Worm (Caenorhabditis elegans) whole organism, L4 larva: ENCODE results near the gene C06B3.6.

ENCODE experiments used
- F49E8.2 ChIP-seq: sonication (generic microtip); optimal IDR thresholded peaks from 2 replicates; lab custom pipeline; 2016; ENCODE audit warnings: missing compliant biosample characterization, mild to moderate bottlenecking, missing genetic modification characterization, borderline replicate concordance
- arid-1 ChIP-seq: fragments of 200-800 bp; sonication (Bioruptor generic); conservative IDR thresholded peaks from 2 replicates; pipeline ENCODE4 v1.3.6; 2022; ENCODE audit warnings: missing genetic modification reagents, missing genetic modification characterization, missing compliant biosample characterization
- ceh-82 ChIP-seq: sonication (generic microtip); optimal IDR thresholded peaks from 2 replicates; lab custom pipeline; 2017; ENCODE audit warnings: missing biosample characterization, missing genetic modification characterization
- daf-8 ChIP-seq: fragments of 200-800 bp; sonication (Bioruptor generic); IDR thresholded peaks from 2 replicates; pipeline ENCODE4 v1.3.6; 2022; ENCODE audit warnings: missing genetic modification characterization, missing compliant biosample characterization
- hlh-30 ChIP-seq: sonication (generic microtip); optimal IDR thresholded peaks from 2 replicates; lab custom pipeline; 2017; ENCODE audit warnings: antibody characterized with exemption, mild to moderate bottlenecking, missing genetic modification characterization, missing compliant biosample characterization; ENCODE audit not compliant: insufficient read depth
- mdt-29 ChIP-seq: fragments of 200-800 bp; sonication (Bioruptor generic); IDR thresholded peaks from 2 replicates; pipeline ENCODE4 v1.3.6; 2022; ENCODE audit warnings: missing genetic modification reagents, missing genetic modification characterization, missing compliant biosample characterization
- nhr-11 ChIP-seq: fragments of 150-350 bp; optimal IDR thresholded peaks from 2 replicates; lab custom pipeline; 2014; ENCODE audit warnings: missing biosample characterization, missing genetic modification characterization
- nhr-28 ChIP-seq: fragments of 150-350 bp; optimal IDR thresholded peaks from 2 replicates; lab custom pipeline; 2014; ENCODE audit warnings: missing biosample characterization, missing genetic modification characterization
- nhr-77 ChIP-seq: fragments of 150-350 bp; optimal IDR thresholded peaks from 2 replicates; lab custom pipeline; 2014; ENCODE audit warnings: missing biosample characterization, missing genetic modification characterization
- snpc-4 ChIP-seq: fragments of 150-350 bp; optimal IDR thresholded peaks from 2 replicates; lab custom pipeline; 2014; ENCODE audit warnings: missing biosample characterization, missing genetic modification characterization
- ztf-11 ChIP-seq: fragments of 150-350 bp; optimal IDR thresholded peaks from 2 replicates; lab custom pipeline; 2014; ENCODE audit warnings: missing biosample characterization, missing genetic modification characterization

DNA sequence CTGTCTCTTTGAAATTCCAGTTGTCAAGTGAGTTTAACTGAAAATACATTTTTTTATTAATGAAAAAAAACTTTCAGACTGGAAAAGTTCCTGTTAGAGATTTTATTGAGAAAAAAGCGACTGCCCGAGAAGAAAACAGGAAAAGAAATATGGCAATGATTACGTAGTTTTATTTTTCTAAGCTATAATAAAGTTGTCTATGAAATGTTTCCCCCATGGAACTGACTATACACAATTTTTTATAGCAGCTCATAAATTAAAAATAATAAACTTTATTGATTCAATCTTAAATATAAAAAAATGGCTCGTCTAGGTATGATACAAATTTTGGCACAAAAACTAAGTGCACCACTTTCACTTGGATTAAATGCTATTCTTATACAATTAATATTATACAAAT is 6.3 kb downstream of the C06B3.6 start, which contains the start of gene C06B3.1:
- TF ChIP-seq ceh-82 = no peak
- no peak for TF ChIP-seq daf-8 (GFP tag; lab: Robert Waterston, UW)
- no peak for TF ChIP-seq nhr-77
- no peak for TF ChIP-seq ztf-11 (tag; lab: Kevin White, UChicago)
- no peak for TF ChIP-seq arid-1
- TF ChIP-seq mdt-29 (GFP tag; lab: Robert Waterston, UW) = no peak
- TF ChIP-seq F49E8.2 (tag; lab: Kevin White, UChicago) = no peak
- TF ChIP-seq hlh-30 (tag; lab: Kevin White, UChicago) = no peak
- no peak for TF ChIP-seq snpc-4 (tag; lab: Kevin White, UChicago)
- no peak for TF ChIP-seq nhr-11 (tag; lab: Kevin White, UChicago)
- TF ChIP-seq nhr-28 (tag; lab: Kevin White, UChicago) = no peak
